Worm (Caenorhabditis elegans) whole organism, young adult: ENCODE measurements around the gene C55B6.4.
A peak's percentile ranks its signal among the peaks of the same experiment; 100 is the strongest.

Experiments used
- B0336.3 ChIP-seq: fragments of 200-800 bp; sonication (Bioruptor generic); IDR thresholded peaks from 2 replicates; pipeline ENCODE4 v1.3.6; 2022; ENCODE audit warnings: missing genetic modification characterization, missing compliant biosample characterization
- D2030.7 ChIP-seq: fragments of 200-800 bp; sonication (Bioruptor generic); IDR thresholded peaks from 2 replicates; pipeline ENCODE4 v1.3.6; 2022; ENCODE audit warnings: missing genetic modification reagents, missing genetic modification characterization, missing compliant biosample characterization
- F37B4.10 ChIP-seq: fragments of 200-800 bp; sonication (Bioruptor generic); IDR thresholded peaks from 2 replicates; pipeline ENCODE4 v1.3.6; 2022; ENCODE audit warnings: missing genetic modification characterization, missing compliant biosample characterization
- F55B11.4 ChIP-seq: sonication (generic microtip); optimal IDR thresholded peaks from 2 replicates; lab custom pipeline; 2016; ENCODE audit warnings: missing compliant biosample characterization, missing genetic modification characterization, borderline replicate concordance; ENCODE audit not compliant: insufficient read depth
- F57C9.4 ChIP-seq: sonication (generic microtip); optimal IDR thresholded peaks from 2 replicates; lab custom pipeline; 2017; ENCODE audit warnings: mild to moderate bottlenecking, missing genetic modification characterization, missing compliant biosample characterization
- K11D2.4 ChIP-seq: fragments of 200-800 bp; sonication (Bioruptor generic); IDR thresholded peaks from 2 replicates; pipeline ENCODE4 v1.3.6; 2022; ENCODE audit warnings: missing genetic modification reagents, missing genetic modification characterization, missing compliant biosample characterization
- Y56A3A.18 ChIP-seq: fragments of 200-800 bp; sonication (Bioruptor generic); IDR thresholded peaks from 2 replicates; pipeline ENCODE4 v1.3.6; 2022; ENCODE audit warnings: missing genetic modification reagents, missing genetic modification characterization, missing compliant biosample characterization
- ZK185.1 ChIP-seq: sonication (generic microtip); optimal IDR thresholded peaks from 2 replicates; lab custom pipeline; 2016; ENCODE audit warnings: mild to moderate bottlenecking, missing genetic modification characterization, missing compliant biosample characterization; ENCODE audit not compliant: poor library complexity, severe bottlenecking
- akir-1 ChIP-seq: fragments of 200-800 bp; sonication (Bioruptor generic); optimal IDR thresholded peaks from 2 replicates; lab custom pipeline; 2018; ENCODE audit warnings: mild to moderate bottlenecking, missing genetic modification characterization, moderate library complexity, missing compliant biosample characterization
- aptf-2 ChIP-seq: fragments of 200-800 bp; sonication (Bioruptor generic); conservative IDR thresholded peaks from 2 replicates; pipeline ENCODE4 v1.3.6; 2022; ENCODE audit warnings: missing genetic modification reagents, missing genetic modification characterization, missing compliant biosample characterization
- atf-7 ChIP-seq: sonication (generic microtip); optimal IDR thresholded peaks from 2 replicates; lab custom pipeline; 2017; ENCODE audit warnings: mild to moderate bottlenecking, missing genetic modification characterization, missing compliant biosample characterization
- attf-6 ChIP-seq: fragments of 200-800 bp; sonication (Bioruptor generic); IDR thresholded peaks from 2 replicates; pipeline ENCODE4 v1.3.6; 2022; ENCODE audit warnings: missing genetic modification reagents, missing genetic modification characterization, missing compliant biosample characterization
- cebp-1 ChIP-seq, 2 experiments: fragments of 200-800 bp in 1 of 2; sonication (Bioruptor generic) in 1 of 2; sonication (generic microtip) in 1 of 2; IDR thresholded peaks in 1 of 2; optimal IDR thresholded peaks in 1 of 2; 2 replicates each; pipeline versions ENCODE4 v1.3.6 to Lab custom; 2017 to 2022; ENCODE audit warnings: missing compliant biosample characterization in 2 of 2, missing genetic modification characterization in 2 of 2, mild to moderate bottlenecking in 1 of 2, missing genetic modification reagents in 1 of 2, moderate library complexity in 1 of 2
- ceh-100 ChIP-seq: fragments of 200-800 bp; sonication (Bioruptor generic); IDR thresholded peaks from 2 replicates; pipeline ENCODE4 v1.3.6; 2022; ENCODE audit warnings: missing genetic modification reagents, missing genetic modification characterization, missing compliant biosample characterization
- ceh-58 ChIP-seq: fragments of 200-800 bp; sonication (Bioruptor generic); IDR thresholded peaks from 2 replicates; pipeline ENCODE4 v1.3.6; 2022; ENCODE audit warnings: missing genetic modification characterization, missing compliant biosample characterization
- egrh-3 ChIP-seq: fragments of 200-800 bp; sonication (Bioruptor generic); IDR thresholded peaks from 2 replicates; pipeline ENCODE4 v1.3.6; 2022; ENCODE audit warnings: missing genetic modification reagents, missing genetic modification characterization, missing compliant biosample characterization
- ekl-4 ChIP-seq: fragments of 200-800 bp; sonication (Bioruptor generic); IDR thresholded peaks from 2 replicates; pipeline ENCODE4 v1.3.6; 2022; ENCODE audit warnings: missing genetic modification reagents, missing genetic modification characterization, missing compliant biosample characterization
- gei-17 ChIP-seq: fragments of 200-800 bp; sonication (Bioruptor generic); optimal IDR thresholded peaks from 2 replicates; lab custom pipeline; 2018; ENCODE audit warnings: mild to moderate bottlenecking, missing genetic modification characterization, missing compliant biosample characterization
- hlh-26 ChIP-seq: fragments of 200-800 bp; sonication (Bioruptor generic); conservative IDR thresholded peaks from 2 replicates; pipeline ENCODE4 v1.3.6; 2022; ENCODE audit warnings: missing genetic modification reagents, missing genetic modification characterization, missing compliant biosample characterization
- hmg-20 ChIP-seq: fragments of 200-800 bp; sonication (Bioruptor generic); IDR thresholded peaks from 2 replicates; pipeline ENCODE4 v1.3.6; 2022; ENCODE audit warnings: missing genetic modification reagents, missing genetic modification characterization, missing compliant biosample characterization
- hrde-1 ChIP-seq: sonication (generic microtip); optimal IDR thresholded peaks from 2 replicates; lab custom pipeline; 2016; ENCODE audit warnings: missing genetic modification characterization, mild to moderate bottlenecking, missing compliant biosample characterization, moderate library complexity, missing genotype, missing genetic modification reagents, borderline replicate concordance
- let-526 ChIP-seq: fragments of 200-800 bp; sonication (Bioruptor generic); IDR thresholded peaks from 2 replicates; pipeline ENCODE4 v1.3.6; 2022; ENCODE audit warnings: missing genetic modification reagents, missing genetic modification characterization, missing compliant biosample characterization
- lin-54 ChIP-seq: fragments of 200-800 bp; sonication (Bioruptor generic); optimal IDR thresholded peaks from 2 replicates; lab custom pipeline; 2018; ENCODE audit warnings: mild to moderate bottlenecking, missing genetic modification characterization, missing compliant biosample characterization
- lir-1 ChIP-seq: fragments of 200-800 bp; sonication (Bioruptor generic); conservative IDR thresholded peaks from 2 replicates; pipeline ENCODE4 v1.3.6; 2022; ENCODE audit warnings: missing genetic modification reagents, missing genetic modification characterization, missing compliant biosample characterization
- lsl-1 ChIP-seq: fragments of 200-800 bp; sonication (Bioruptor generic); optimal IDR thresholded peaks from 2 replicates; lab custom pipeline; 2018; ENCODE audit warnings: mild to moderate bottlenecking, missing genetic modification characterization, moderate library complexity, missing compliant biosample characterization
- lsy-27 ChIP-seq: sonication (generic microtip); optimal IDR thresholded peaks from 2 replicates; lab custom pipeline; 2017; ENCODE audit warnings: missing genetic modification characterization, mild to moderate bottlenecking, missing compliant biosample characterization, antibody characterized with exemption, missing genotype, borderline replicate concordance; ENCODE audit not compliant: insufficient read depth
- madf-10 ChIP-seq: sonication (generic microtip); optimal IDR thresholded peaks from 2 replicates; lab custom pipeline; 2016; ENCODE audit warnings: mild to moderate bottlenecking, missing genetic modification characterization, missing compliant biosample characterization
- mes-4 ChIP-seq: sonication (generic microtip); optimal IDR thresholded peaks from 2 replicates; lab custom pipeline; 2016; ENCODE audit warnings: missing genotype, missing genetic modification characterization, missing compliant biosample characterization
- nhr-179 ChIP-seq: sonication (generic microtip); optimal IDR thresholded peaks from 2 replicates; lab custom pipeline; 2016; ENCODE audit warnings: mild to moderate bottlenecking, missing genetic modification characterization, missing compliant biosample characterization
- rcor-1 ChIP-seq: fragments of 200-800 bp; sonication (Bioruptor generic); IDR thresholded peaks from 2 replicates; pipeline ENCODE4 v1.3.6; 2022; ENCODE audit warnings: missing genetic modification reagents, missing genetic modification characterization, missing compliant biosample characterization
- rec-8 ChIP-seq, 2 experiments: sonication (generic microtip); optimal IDR thresholded peaks; 2 replicates each; lab custom pipeline; 2016; ENCODE audit warnings: mild to moderate bottlenecking in 2 of 2, missing genetic modification characterization in 2 of 2, missing genetic modification reagents in 2 of 2, missing genotype in 2 of 2, missing biosample characterization in 1 of 2, missing compliant biosample characterization in 1 of 2, moderate library complexity in 1 of 2
- sdz-38 ChIP-seq: sonication (generic microtip); optimal IDR thresholded peaks from 2 replicates; lab custom pipeline; 2016; ENCODE audit warnings: missing genotype, missing genetic modification characterization, missing compliant biosample characterization
- snpc-3.4 ChIP-seq: sonication (generic microtip); optimal IDR thresholded peaks from 2 replicates; lab custom pipeline; 2017; ENCODE audit warnings: missing genetic modification characterization, mild to moderate bottlenecking, missing compliant biosample characterization, antibody characterized with exemption, moderate library complexity, missing genotype, missing genetic modification reagents
- sptf-2 ChIP-seq: fragments of 200-800 bp; sonication (Bioruptor generic); optimal IDR thresholded peaks from 2 replicates; lab custom pipeline; 2018; ENCODE audit warnings: mild to moderate bottlenecking, missing genetic modification characterization, missing compliant biosample characterization
- tbx-9 ChIP-seq: sonication (generic microtip); optimal IDR thresholded peaks from 2 replicates; lab custom pipeline; 2016; ENCODE audit warnings: borderline replicate concordance, missing genetic modification characterization, inconsistent platforms, missing compliant biosample characterization
- tlf-1 ChIP-seq: fragments of 200-800 bp; sonication (Bioruptor generic); optimal IDR thresholded peaks from 2 replicates; lab custom pipeline; 2018; ENCODE audit warnings: mild to moderate bottlenecking, missing genetic modification characterization, missing compliant biosample characterization
- zim-3 ChIP-seq: sonication (generic microtip); optimal IDR thresholded peaks from 2 replicates; lab custom pipeline; 2017; ENCODE audit warnings: mild to moderate bottlenecking, missing genetic modification characterization, moderate library complexity, missing compliant biosample characterization
- ztf-22 ChIP-seq: fragments of 200-800 bp; sonication (Bioruptor generic); optimal IDR thresholded peaks from 2 replicates; lab custom pipeline; 2018; ENCODE audit warnings: mild to moderate bottlenecking, missing genetic modification characterization, moderate library complexity, missing compliant biosample characterization
- ztf-25 ChIP-seq: fragments of 200-800 bp; sonication (Bioruptor generic); IDR thresholded peaks from 2 replicates; pipeline ENCODE4 v1.3.6; 2022; ENCODE audit warnings: missing genetic modification reagents, missing genetic modification characterization, missing compliant biosample characterization

Gene C55B6.4

DNA sequence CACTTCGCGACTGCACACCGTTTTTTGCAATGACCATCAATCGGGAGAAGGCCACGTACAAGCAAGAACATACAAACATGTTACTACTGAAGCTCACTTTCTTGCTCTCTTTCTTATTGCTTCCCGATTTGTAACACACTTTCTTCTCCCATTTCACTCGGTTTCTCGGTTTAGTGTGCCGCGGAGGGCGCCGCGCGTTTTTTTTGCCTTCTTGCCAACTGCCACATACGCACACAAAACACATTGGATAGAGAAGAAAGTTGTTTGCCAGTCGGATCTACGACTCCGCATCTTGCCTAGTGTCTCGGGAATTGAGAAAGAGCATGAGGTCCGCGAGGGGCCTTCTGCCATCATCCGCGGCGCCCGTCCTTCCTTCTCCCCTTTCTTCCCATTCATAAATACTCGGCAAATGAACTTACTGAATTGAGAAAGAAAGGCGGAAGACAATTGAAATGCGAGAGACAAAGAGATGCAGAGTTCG is 47.3 kb upstream of the C55B6.4 start (continued):
- TF ChIP-seq F57C9.4 (no peak), sdz-38 (tag; lab: Kevin White, UChicago) (no peak), lir-1 (GFP tag; lab: Robert Waterston, UW) (no peak), B0336.3 (peak; percentile 40; the same call in 1 of the 2 replicates), zim-3 (tag; lab: Kevin White, UChicago) (no peak), lsy-27 (tag; lab: Kevin White, UChicago) (no peak), atf-7 (tag; lab: Kevin White, UChicago) (no peak), gei-17 (GFP tag; lab: Kevin White, UChicago) (no peak), ceh-100 (GFP tag; lab: Robert Waterston, UW) (no peak), hmg-20 (no peak), lin-54 (no peak), ztf-25 (GFP tag; lab: Robert Waterston, UW) (no peak), let-526 (no peak), ZK185.1 (tag; lab: Kevin White, UChicago) (no peak), Y56A3A.18 (GFP tag; lab: Robert Waterston, UW) (no peak), hrde-1 (tag; lab: Kevin White, UChicago) (no peak), K11D2.4 (0 out of 2 replicates have a peak, but pooled peaks have one; percentile 29), ekl-4 (GFP tag; lab: Robert Waterston, UW) (no peak), D2030.7 (GFP tag; lab: Robert Waterston, UW) (no peak), rec-8 (tag; optimal IDR thresholded peaks at IDR 0.05; lab: Kevin White, UChicago) (no peak), tbx-9 (no peak), lsl-1 (GFP tag; lab: Kevin White, UChicago) (no peak), aptf-2 (GFP tag; lab: Robert Waterston, UW) (no peak), mes-4 (tag; lab: Kevin White, UChicago) (no peak), tlf-1 (GFP tag; lab: Kevin White, UChicago) (no peak), ceh-58 (GFP tag; lab: Robert Waterston, UW) (no peak), F37B4.10 (GFP tag; lab: Robert Waterston, UW) (no peak), egrh-3 (no peak), hlh-26 (GFP tag; lab: Robert Waterston, UW) (no peak), nhr-179 (tag; lab: Kevin White, UChicago) (no peak), snpc-3.4 (tag; lab: Kevin White, UChicago) (no peak), cebp-1 (GFP tag; IDR thresholded peaks at IDR 0.05; lab: Robert Waterston, UW) (no peak), cebp-1 (tag; optimal IDR thresholded peaks at IDR 0.05; lab: Kevin White, UChicago) (peak; percentile 69), attf-6 (GFP tag; lab: Robert Waterston, UW) (no peak), rcor-1 (GFP tag; lab: Robert Waterston, UW) (no peak), akir-1 (no peak), ztf-22 (GFP tag; lab: Kevin White, UChicago) (no peak), madf-10 (tag; lab: Kevin White, UChicago) (peak; percentile 48), sptf-2 (no peak), F55B11.4 (no peak)
